Worm (Caenorhabditis elegans) whole organism, L2 larva: Measurements from ENCODE around the gene Y57A10A.8.
"Not testable (repeated sequence)": the region's sequence is repeated elsewhere in the genome, so short reads cannot be mapped to it uniquely, and the experiment has no call there.

Source experiments
- C34F6.9 ChIP-seq: fragments of 150-350 bp; optimal IDR thresholded peaks from 2 replicates; lab custom pipeline; 2014; ENCODE audit warnings: missing biosample characterization, missing genetic modification characterization
- F13H6.1 ChIP-seq: sonication (generic microtip); optimal IDR thresholded peaks from 2 replicates; lab custom pipeline; 2016; ENCODE audit warnings: missing genetic modification characterization, missing compliant biosample characterization
- R02D3.7 ChIP-seq: fragments of 150-350 bp; optimal IDR thresholded peaks from 2 replicates; lab custom pipeline; 2014; ENCODE audit warnings: missing biosample characterization, missing genetic modification characterization
- Y55F3AM.14 ChIP-seq: fragments of 200-800 bp; sonication (Bioruptor generic); optimal IDR thresholded peaks from 2 replicates; lab custom pipeline; 2018; ENCODE audit warnings: mild to moderate bottlenecking, missing genetic modification characterization, missing compliant biosample characterization
- ZK546.5 ChIP-seq: sonication (generic microtip); optimal IDR thresholded peaks from 2 replicates; lab custom pipeline; 2017; ENCODE audit warnings: missing biosample characterization, missing genetic modification characterization
- alr-1 ChIP-seq: fragments of 150-350 bp; optimal IDR thresholded peaks from 2 replicates; lab custom pipeline; 2014; ENCODE audit warnings: missing biosample characterization, missing genetic modification characterization
- ama-1 ChIP-seq: fragments of 150-350 bp; optimal IDR thresholded peaks from 2 replicates; lab custom pipeline; 2018; ENCODE audit warnings: inconsistent platforms
- ceh-16 ChIP-seq: fragments of 150-350 bp; optimal IDR thresholded peaks from 2 replicates; lab custom pipeline; 2014; ENCODE audit warnings: missing biosample characterization, missing genetic modification characterization
- ceh-82 ChIP-seq: fragments of 150-350 bp; optimal IDR thresholded peaks from 2 replicates; lab custom pipeline; 2014; ENCODE audit warnings: missing biosample characterization, missing genetic modification characterization
- crh-2 ChIP-seq: sonication (generic microtip); optimal IDR thresholded peaks from 2 replicates; lab custom pipeline; 2017; ENCODE audit warnings: missing biosample characterization, missing genetic modification characterization
- dmd-4 ChIP-seq: sonication (generic microtip); optimal IDR thresholded peaks from 2 replicates; lab custom pipeline; 2017; ENCODE audit warnings: missing biosample characterization, missing genetic modification characterization
- egl-27 ChIP-seq: sonication (generic microtip); optimal IDR thresholded peaks from 3 replicates; lab custom pipeline; 2017; ENCODE audit warnings: missing biosample characterization, missing genetic modification reagents, missing genetic modification characterization
- elt-3 ChIP-seq: sonication (generic microtip); optimal IDR thresholded peaks from 2 replicates; lab custom pipeline; 2017; ENCODE audit warnings: missing biosample characterization, missing genetic modification characterization
- gmeb-1 ChIP-seq: fragments of 150-350 bp; optimal IDR thresholded peaks from 2 replicates; lab custom pipeline; 2014; ENCODE audit warnings: missing biosample characterization, missing genetic modification characterization
- lin-11 ChIP-seq: fragments of 150-350 bp; sonication (generic microtip); optimal IDR thresholded peaks from 2 replicates; lab custom pipeline; 2014; ENCODE audit warnings: missing biosample characterization, missing genetic modification characterization, inconsistent platforms, mixed read lengths
- lin-13 ChIP-seq: fragments of 150-350 bp; optimal IDR thresholded peaks from 2 replicates; lab custom pipeline; 2014; ENCODE audit warnings: missing biosample characterization, missing genetic modification reagents, missing genetic modification characterization
- lsy-2 ChIP-seq, 2 experiments: fragments of 150-350 bp in 1 of 2; sonication (generic microtip) in 1 of 2; optimal IDR thresholded peaks; 2 replicates each; lab custom pipeline; 2014 to 2017; ENCODE audit warnings: missing biosample characterization in 2 of 2, missing genetic modification characterization in 2 of 2
- mab-5 ChIP-seq: fragments of 150-350 bp; optimal IDR thresholded peaks from 2 replicates; lab custom pipeline; 2014; ENCODE audit warnings: missing biosample characterization, missing genetic modification characterization
- mbf-1 ChIP-seq: sonication (generic microtip); optimal IDR thresholded peaks from 2 replicates; lab custom pipeline; 2017; ENCODE audit warnings: missing biosample characterization, missing genetic modification characterization
- mdl-1 ChIP-seq, 2 experiments: fragments of 150-350 bp in 1 of 2; sonication (generic microtip) in 1 of 2; optimal IDR thresholded peaks; 2 replicates each; lab custom pipeline; 2017; ENCODE audit warnings: missing biosample characterization in 2 of 2, missing genetic modification characterization in 2 of 2
- nhr-10 ChIP-seq: sonication (generic microtip); optimal IDR thresholded peaks from 2 replicates; lab custom pipeline; 2017; ENCODE audit warnings: missing biosample characterization, missing genetic modification characterization
- nhr-12 ChIP-seq: fragments of 150-350 bp; optimal IDR thresholded peaks from 2 replicates; lab custom pipeline; 2014; ENCODE audit warnings: missing biosample characterization, missing genetic modification characterization
- nhr-129 ChIP-seq: fragments of 150-350 bp; optimal IDR thresholded peaks from 2 replicates; lab custom pipeline; 2014; ENCODE audit warnings: missing biosample characterization, missing genetic modification characterization
- nhr-23 ChIP-seq: fragments of 150-350 bp; optimal IDR thresholded peaks from 2 replicates; lab custom pipeline; 2014; ENCODE audit warnings: missing biosample characterization, missing genetic modification reagents, missing genetic modification characterization
- nhr-237 ChIP-seq: fragments of 150-350 bp; optimal IDR thresholded peaks from 2 replicates; lab custom pipeline; 2014; ENCODE audit warnings: missing biosample characterization, missing genetic modification characterization
- nhr-6 ChIP-seq: fragments of 150-350 bp; optimal IDR thresholded peaks from 2 replicates; lab custom pipeline; 2014; ENCODE audit warnings: missing biosample characterization, missing genetic modification characterization
- peb-1 ChIP-seq: fragments of 150-350 bp; optimal IDR thresholded peaks from 2 replicates; lab custom pipeline; 2014; ENCODE audit warnings: missing biosample characterization, missing genetic modification characterization
- sem-4 ChIP-seq: fragments of 150-350 bp; optimal IDR thresholded peaks from 2 replicates; lab custom pipeline; 2014; ENCODE audit warnings: missing biosample characterization, missing genetic modification reagents, missing genetic modification characterization
- skn-1 ChIP-seq: sonication (generic microtip); optimal IDR thresholded peaks from 2 replicates; lab custom pipeline; 2017; ENCODE audit warnings: missing biosample characterization, missing genetic modification characterization
- sma-9 ChIP-seq, 2 experiments: fragments of 150-350 bp in 1 of 2; sonication (generic microtip) in 1 of 2; optimal IDR thresholded peaks; 2 replicates each; lab custom pipeline; 2014 to 2016; ENCODE audit warnings: missing genetic modification characterization in 2 of 2, mild to moderate bottlenecking in 1 of 2, missing biosample characterization in 1 of 2, missing compliant biosample characterization in 1 of 2, missing genetic modification reagents in 1 of 2, moderate library complexity in 1 of 2
- snpc-4 ChIP-seq: fragments of 150-350 bp; optimal IDR thresholded peaks from 2 replicates; lab custom pipeline; 2014; ENCODE audit warnings: missing biosample characterization, missing genetic modification characterization
- unc-39 ChIP-seq: fragments of 150-350 bp; optimal IDR thresholded peaks from 2 replicates; lab custom pipeline; 2014; ENCODE audit warnings: missing biosample characterization, missing genetic modification characterization
- unc-62 ChIP-seq: fragments of 150-350 bp; optimal IDR thresholded peaks from 2 replicates; lab custom pipeline; 2014; ENCODE audit warnings: missing biosample characterization, missing genetic modification reagents, missing genetic modification characterization
- ztf-11 ChIP-seq: sonication (generic microtip); optimal IDR thresholded peaks from 2 replicates; lab custom pipeline; 2017; ENCODE audit warnings: missing biosample characterization, missing genetic modification characterization
- ztf-4 ChIP-seq: fragments of 150-350 bp; optimal IDR thresholded peaks from 2 replicates; lab custom pipeline; 2014; ENCODE audit warnings: missing biosample characterization, missing genetic modification characterization

Y57A10A.8 gene

ce11 chrII:12164539-12164938 lies at the start of gene Y57A10A.8:
TSS of gene Y57A10A.8 (plus strand) at chrII:12164839.
- TF ChIP-seq R02D3.7, nhr-12, crh-2 (tag; lab: Kevin White, UChicago): not testable (repeated sequence)

ce11 chrII:12130393-12130792 lies 34.2 kb upstream of the Y57A10A.8 start:
- TF ChIP-seq sem-4 (tag; lab: Kevin White, UChicago) (no peak), dmd-4 (no peak), nhr-237 (no peak), F13H6.1 (tag; lab: Kevin White, UChicago) (no peak), C34F6.9 (no peak), mab-5 (tag; lab: Kevin White, UChicago) (no peak), sma-9 (GFP tag; optimal IDR thresholded peaks at IDR 0.05; lab: Kevin White, UChicago) (no peak), sma-9 (tag; optimal IDR thresholded peaks at IDR 0.05; lab: Kevin White, UChicago) (no peak), unc-62 (GFP tag; lab: Kevin White, UChicago) (no peak), ceh-16 (no peak), mbf-1 (tag; lab: Kevin White, UChicago) (no peak)

ce11 chrII:12130868-12131267 lies 33.8 kb upstream of the Y57A10A.8 start, which contains the start of gene set-24:
TSS of gene set-24 (minus strand) at chrII:12130968.
- no peak for TF ChIP-seq sem-4 (tag; lab: Kevin White, UChicago)
- TF ChIP-seq nhr-129 (tag; lab: Kevin White, UChicago) = no peak
- TF ChIP-seq ztf-11 = no peak
- TF ChIP-seq, all 48 proteins: peak for 0

ce11 chrII:12137983-12138382 lies 26.7 kb upstream of the Y57A10A.8 start:
- no peak for TF ChIP-seq ama-1 (lab: Kevin White, UChicago)
- TF ChIP-seq elt-3 (tag; lab: Kevin White, UChicago) = no peak
- TF ChIP-seq lin-11 (tag; lab: Kevin White, UChicago) = no peak
- TF ChIP-seq Y55F3AM.14 (GFP tag; lab: Kevin White, UChicago) = no peak
- TF ChIP-seq sem-4 (tag; lab: Kevin White, UChicago) = no peak
- no peak for TF ChIP-seq lin-13
- TF ChIP-seq R02D3.7 (tag; lab: Kevin White, UChicago) = no peak
- TF ChIP-seq lsy-2 (tag; optimal IDR thresholded peaks at IDR 0.05; lab: Kevin White, UChicago) = no peak
- no peak for TF ChIP-seq nhr-23 (tag; lab: Kevin White, UChicago)

ce11 chrII:12143558-12143957 lies 21.1 kb upstream of the Y57A10A.8 start:
- TF ChIP-seq sem-4 (tag; lab: Kevin White, UChicago) = no peak
- TF ChIP-seq Y55F3AM.14 (GFP tag; lab: Kevin White, UChicago) = no peak
- no peak for TF ChIP-seq egl-27
- no peak for TF ChIP-seq nhr-23 (tag; lab: Kevin White, UChicago)
- no peak for TF ChIP-seq snpc-4
- TF ChIP-seq lin-13 = no peak
- TF ChIP-seq mdl-1 (tag; optimal IDR thresholded peaks at IDR 0.05; lab: Kevin White, UChicago) = no peak
- TF ChIP-seq peb-1 (tag; lab: Kevin White, UChicago) = no peak
- TF ChIP-seq mab-5 (tag; lab: Kevin White, UChicago) = no peak
- no peak for TF ChIP-seq C34F6.9
- no peak for TF ChIP-seq mbf-1 (tag; lab: Kevin White, UChicago)
- TF ChIP-seq nhr-10 (tag; lab: Kevin White, UChicago) = no peak
- TF ChIP-seq unc-39 (tag; lab: Kevin White, UChicago) = no peak
- TF ChIP-seq nhr-129 (tag; lab: Kevin White, UChicago) = no peak
- no peak for TF ChIP-seq ZK546.5
- TF ChIP-seq ama-1 (lab: Kevin White, UChicago) = no peak
- no peak for TF ChIP-seq skn-1
- no peak for TF ChIP-seq gmeb-1 (tag; lab: Kevin White, UChicago)
- no peak for TF ChIP-seq R02D3.7 (tag; lab: Kevin White, UChicago)
- no peak for TF ChIP-seq ceh-82

- no peak for TF ChIP-seq snpc-4
- no peak for TF ChIP-seq sma-9 (GFP tag; optimal IDR thresholded peaks at IDR 0.05; lab: Kevin White, UChicago)
- no peak for TF ChIP-seq sma-9 (tag; optimal IDR thresholded peaks at IDR 0.05; lab: Kevin White, UChicago)
- TF ChIP-seq mdl-1 (tag; optimal IDR thresholded peaks at IDR 0.05; lab: Kevin White, UChicago) = no peak
- TF ChIP-seq elt-3 (tag; lab: Kevin White, UChicago) = no peak
- TF ChIP-seq alr-1 (tag; lab: Kevin White, UChicago) = no peak
- TF ChIP-seq ztf-4 = no peak
- no peak for TF ChIP-seq sem-4 (tag; lab: Kevin White, UChicago)
- no peak for TF ChIP-seq nhr-6 (tag; lab: Kevin White, UChicago)
- TF ChIP-seq nhr-129 (tag; lab: Kevin White, UChicago) = no peak
Observed at ce11 chrII:12147331-12147730, 17.3 kb upstream of the Y57A10A.8 start, which contains the start of gene Y57A10A.2. TSS of gene Y57A10A.2 (plus strand) at chrII:12147631.
